Worm (Caenorhabditis elegans): ENCODE measurements around the gene hacl-1.

The hacl-1 gene

DNA sequence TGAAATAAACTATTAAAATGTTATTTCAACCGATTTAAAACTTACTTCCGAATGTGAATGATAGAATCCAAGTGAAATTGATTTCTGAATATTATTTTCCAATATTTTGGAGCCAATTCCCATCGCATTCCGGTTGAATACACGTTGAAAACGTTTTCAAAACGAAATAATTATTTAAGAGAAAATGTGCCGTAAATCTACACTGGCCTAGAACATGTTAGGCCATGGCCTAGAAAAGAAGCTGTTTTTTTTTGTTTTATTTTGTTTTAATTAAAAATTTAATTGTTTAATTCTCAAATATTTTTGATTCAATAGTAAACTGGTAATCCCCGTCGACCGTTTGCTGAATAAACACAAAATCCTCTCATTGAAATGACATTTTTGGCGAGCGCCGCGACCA, 28.9 kb downstream of the hacl-1 start (continued):
- no peak for TF ChIP-seq fos-1 (tag; optimal IDR thresholded peaks at IDR 0.05)
- TF ChIP-seq zag-1 (tag; optimal IDR thresholded peaks at IDR 0.05): no peak
- TF ChIP-seq hlh-17 (GFP tag; optimal IDR thresholded peaks at IDR 0.05; ENCODE audit: borderline replicate concordance): no peak
- no peak for TF ChIP-seq nhr-47 (tag; optimal IDR thresholded peaks at IDR 0.05)

- no peak for TF ChIP-seq efl-1 (optimal IDR thresholded peaks at IDR 0.05)
- peak in 1 of 2 experiments; percentile 38 for TF ChIP-seq efl-1 (GFP tag; optimal IDR thresholded peaks at IDR 0.05 in 1 of 2)
- TF ChIP-seq sox-4 (tag; optimal IDR thresholded peaks at IDR 0.05): no peak
These were observed 32.9 kb downstream of the hacl-1 start for ce11 chrII:11459883-11460282.

- no peak for TF ChIP-seq hpl-2 (GFP tag; optimal IDR thresholded peaks at IDR 0.05)
These were observed 37.0 kb downstream of the hacl-1 start for ce11 chrII:11455715-11456114.

ce11 chrII:11455140-11455539, 37.6 kb downstream of the hacl-1 start:
- TF ChIP-seq grh-1 (GFP tag; IDR thresholded peaks at IDR 0.05): 0 out of 2 replicates have a peak, but pooled peaks have one; percentile 6
- no peak for TF ChIP-seq nhr-85 (tag)

ce11 chrII:11453639-11454038, 39.1 kb downstream of the hacl-1 start:
- TF ChIP-seq aha-1 (tag; optimal IDR thresholded peaks at IDR 0.05) (no peak), lin-35 (GFP tag; optimal IDR thresholded peaks at IDR 0.05) (peak in 1 of 2 experiments; percentile 4), fkh-8 (tag; optimal IDR thresholded peaks at IDR 0.05) (peak; percentile 98)

DNA sequence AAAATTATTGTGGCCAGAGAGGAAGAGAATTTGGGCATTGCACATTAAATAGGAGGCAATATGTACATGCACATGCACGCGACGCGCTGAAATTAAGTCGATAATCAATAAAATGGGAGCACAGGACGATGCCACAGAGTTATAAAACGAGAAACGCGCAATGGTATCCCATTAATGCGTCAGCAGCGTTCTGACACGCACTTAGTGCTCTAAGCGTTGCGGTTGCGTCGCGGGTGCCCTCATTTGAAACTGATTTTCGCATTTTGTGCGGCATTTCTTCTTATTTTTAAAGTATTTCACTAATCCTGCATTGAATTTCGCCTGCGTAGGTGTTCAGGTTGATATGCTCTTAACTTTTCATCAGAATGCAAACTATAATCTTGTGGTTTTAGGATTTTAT, 39.7 kb downstream of the hacl-1 start, which contains the start of gene rsp-1:
Gene rsp-1 (plus strand): TSS at position 338 of the 400 bp plus-strand sequence.
- TF ChIP-seq zag-1 (tag; optimal IDR thresholded peaks at IDR 0.05) (no peak), rnt-1 (tag; optimal IDR thresholded peaks at IDR 0.05) (peak; percentile 94), fos-1 (tag; optimal IDR thresholded peaks at IDR 0.05) (peak; percentile 78), sptf-1 (tag; optimal IDR thresholded peaks at IDR 0.05) (no peak), vab-15 (tag; optimal IDR thresholded peaks at IDR 0.05) (peak; percentile 67), nhr-12 (tag; optimal IDR thresholded peaks at IDR 0.05) (no peak), nhr-19 (GFP tag; conservative IDR thresholded peaks at IDR 0.05) (peak; percentile 90), grh-1 (GFP tag; IDR thresholded peaks at IDR 0.05) (peak; percentile 80), tbx-2 (tag; optimal IDR thresholded peaks at IDR 0.05) (peak; percentile 88), nhr-20 (tag; optimal IDR thresholded peaks at IDR 0.05) (peak; percentile 94), sup-37 (GFP tag; optimal IDR thresholded peaks at IDR 0.05) (peak; percentile 39), aha-1 (tag; optimal IDR thresholded peaks at IDR 0.05) (peak; percentile 17), hlh-4 (tag; optimal IDR thresholded peaks at IDR 0.05) (no peak), mep-1 (tag; optimal IDR thresholded peaks at IDR 0.05) (peak; percentile 84), fkh-10 (GFP tag; optimal IDR thresholded peaks at IDR 0.05) (peak; percentile 57), ceh-63 (GFP tag; optimal IDR thresholded peaks at IDR 0.05) (no peak), efl-3 (GFP tag; optimal IDR thresholded peaks at IDR 0.05) (no peak), nhr-84 (tag; optimal IDR thresholded peaks at IDR 0.05) (no peak), nhr-28 (tag; optimal IDR thresholded peaks at IDR 0.05) (no peak), mef-2 (tag; optimal IDR thresholded peaks at IDR 0.05) (peak; percentile 13), Y116A8C.19 (tag; optimal IDR thresholded peaks at IDR 0.05; ENCODE audit: borderline replicate concordance) (no peak), unc-86 (tag; optimal IDR thresholded peaks at IDR 0.05) (peak; percentile 83), mab-9 (GFP tag; IDR thresholded peaks at IDR 0.05) (no peak), ceh-88 (GFP tag; IDR thresholded peaks at IDR 0.05) (no peak; the same call in 1 of the 2 replicates), nhr-76 (tag; optimal IDR thresholded peaks at IDR 0.05) (no peak), lir-3 (tag; optimal IDR thresholded peaks at IDR 0.05; ENCODE audit: poor library complexity) (peak; percentile 68), nhr-11 (tag; optimal IDR thresholded peaks at IDR 0.05) (peak; percentile 46), dpl-1 (GFP tag; optimal IDR thresholded peaks at IDR 0.05) (peak; percentile 84 to 88 (median 87)), lin-35 (GFP tag; optimal IDR thresholded peaks at IDR 0.05) (peak; percentile 90 to 94), zip-4 (GFP tag; optimal IDR thresholded peaks at IDR 0.05) (peak; percentile 74), alr-1 (tag; optimal IDR thresholded peaks at IDR 0.05; ENCODE audit: borderline replicate concordance) (no peak), snpc-4 (tag; optimal IDR thresholded peaks at IDR 0.05) (peak; percentile 81), elt-3 (tag; optimal IDR thresholded peaks at IDR 0.05) (peak in 4 of 6 experiments; percentile 24 to 96 (median 67)), ceh-90 (tag; optimal IDR thresholded peaks at IDR 0.05) (no peak), hpl-2 (GFP tag; optimal IDR thresholded peaks at IDR 0.05) (peak; percentile 80), tlp-1 (tag; optimal IDR thresholded peaks at IDR 0.05) (no peak)
